Fruit fly (Drosophila melanogaster): ENCODE measurements around the gene dpr8.
A peak's percentile ranks its signal among the peaks of the same experiment; 100 is the strongest.

Gene dpr8

DNA sequence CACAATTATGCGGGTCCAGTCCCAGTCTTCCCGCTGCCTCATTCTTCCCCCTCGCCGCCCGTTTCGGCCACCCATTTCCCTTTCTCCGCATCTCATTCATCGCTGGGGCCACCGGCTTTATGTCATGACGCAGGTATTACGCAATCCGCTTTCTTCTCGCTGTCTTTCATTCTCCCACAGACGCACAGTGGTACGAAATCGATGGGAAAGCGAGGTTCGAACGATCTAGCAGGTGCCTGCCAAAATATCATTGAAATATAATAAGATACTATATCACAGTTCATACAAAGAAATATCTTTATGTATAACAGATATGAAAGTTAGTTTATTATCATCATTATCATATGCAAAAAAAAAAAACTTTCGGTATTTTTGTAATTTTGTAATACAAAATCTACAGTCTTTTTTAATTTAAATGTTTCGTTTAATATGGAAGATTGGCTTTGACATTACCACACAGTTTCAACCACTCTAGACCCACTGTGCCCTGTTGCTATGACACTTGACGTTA is 161.6 kb downstream of the dpr8 start:
- TF ChIP-seq Ets65A (GFP tag) = peak; percentile 92
- peak; percentile 29 for TF ChIP-seq pros (GFP tag; optimal IDR thresholded peaks at IDR 0.05)
- peak; percentile 21 for TF ChIP-seq CG9817 (tag; optimal IDR thresholded peaks at IDR 0.05)
- TF ChIP-seq Gsc (GFP tag; IDR thresholded peaks at IDR 0.05) = no peak
- no peak for TF ChIP-seq CG30020 (tag; optimal IDR thresholded peaks at IDR 0.05)
- TF ChIP-seq gcm (GFP tag; optimal IDR thresholded peaks at IDR 0.05) = peak; percentile 65
- TF ChIP-seq CG11696 (GFP tag; IDR thresholded peaks at IDR 0.05) = 0 out of 2 replicates have a peak, but pooled peaks have one; percentile 33
- TF ChIP-seq tap (tag; optimal IDR thresholded peaks at IDR 0.05) = peak; percentile 39
- peak; percentile 82 for TF ChIP-seq CG11504 (tag; optimal IDR thresholded peaks at IDR 0.05)
- TF ChIP-seq CG17361 (GFP tag; IDR thresholded peaks at IDR 0.05) = peak; percentile 83
- peak; percentile 66 for TF ChIP-seq wor (GFP tag; IDR thresholded peaks at IDR 0.05)
- TF ChIP-seq ase (GFP tag; IDR thresholded peaks at IDR 0.05) = no peak
- no peak for TF ChIP-seq CG1647 (GFP tag; optimal IDR thresholded peaks at IDR 0.05)
- peak; percentile 38 for TF ChIP-seq BtbVII (GFP tag; optimal IDR thresholded peaks at IDR 0.05)
- peak; percentile 49; the same call in 1 of the 3 replicates for TF ChIP-seq CG11695 (GFP tag; IDR thresholded peaks at IDR 0.05)
- peak; percentile 36 for TF ChIP-seq Fer1 (GFP tag; optimal IDR thresholded peaks at IDR 0.05)
- peak; percentile 7 for TF ChIP-seq Fer3 (tag; optimal IDR thresholded peaks at IDR 0.05)
- TF ChIP-seq CHES-1-like (GFP tag; optimal IDR thresholded peaks at IDR 0.05) = no peak
- TF ChIP-seq Side (GFP tag; optimal IDR thresholded peaks at IDR 0.05) = peak; percentile 55
- TF ChIP-seq run (tag; optimal IDR thresholded peaks at IDR 0.05) = peak; percentile 38
- peak; percentile 19 for TF ChIP-seq sd (tag; optimal IDR thresholded peaks at IDR 0.05)
- TF ChIP-seq CrebB (tag; optimal IDR thresholded peaks at IDR 0.05) = no peak
- no peak for TF ChIP-seq CG12744 (GFP tag; optimal IDR thresholded peaks at IDR 0.05)
- peak in 1 of 2 experiments; percentile 73 for TF ChIP-seq Eip74EF (GFP tag; optimal IDR thresholded peaks at IDR 0.05)
- peak; percentile 34 for TF ChIP-seq cato (GFP tag; optimal IDR thresholded peaks at IDR 0.05; ENCODE audit: borderline replicate concordance)
- no peak for TF ChIP-seq dm (GFP tag; optimal IDR thresholded peaks at IDR 0.05)
- TF ChIP-seq CG1603 (tag; optimal IDR thresholded peaks at IDR 0.05) = no peak
- TF ChIP-seq CG6689 (GFP tag; IDR thresholded peaks at IDR 0.05) = peak; percentile 66
- TF ChIP-seq PHDP (tag; optimal IDR thresholded peaks at IDR 0.05) = peak; percentile 70
- TF ChIP-seq CG11093 (GFP tag; IDR thresholded peaks at IDR 0.05) = peak; percentile 39; the same call in 1 of the 3 replicates
- peak; percentile 61 for TF ChIP-seq odd (GFP tag; optimal IDR thresholded peaks at IDR 0.05)
- peak; percentile 32 for TF ChIP-seq pnt (GFP tag; optimal IDR thresholded peaks at IDR 0.05)
- TF ChIP-seq TFAM (GFP tag; optimal IDR thresholded peaks at IDR 0.05) = peak; percentile 12
- peak; percentile 8 for TF ChIP-seq trh (GFP tag; optimal IDR thresholded peaks at IDR 0.05)
- peak; percentile 54 for TF ChIP-seq CG12659 (GFP tag; optimal IDR thresholded peaks at IDR 0.05)
- TF ChIP-seq CG17186 (GFP tag; optimal IDR thresholded peaks at IDR 0.05) = peak; percentile 14
- no peak for TF ChIP-seq prd (optimal IDR thresholded peaks at IDR 0.05)
- peak; percentile 66; the same call in 2 of the 3 replicates for TF ChIP-seq prd (GFP tag; IDR thresholded peaks at IDR 0.05)
- TF ChIP-seq lola (GFP tag; optimal IDR thresholded peaks at IDR 0.05) = peak in 1 of 3 experiments; percentile 71
- no peak for TF ChIP-seq CG8478 (optimal IDR thresholded peaks at IDR 0.05)
- peak; percentile 36; the same call in 1 of the 2 replicates for TF ChIP-seq slbo (GFP tag; IDR thresholded peaks at IDR 0.05)
- TF ChIP-seq ci (GFP tag; IDR thresholded peaks at IDR 0.05) = peak; percentile 70
- TF ChIP-seq CG1602 (GFP tag; optimal IDR thresholded peaks at IDR 0.05) = peak; percentile 39
- peak; percentile 51 for TF ChIP-seq esg (GFP tag; conservative IDR thresholded peaks at IDR 0.05)
- TF ChIP-seq E2f2 (GFP tag; IDR thresholded peaks at IDR 0.05) = peak; percentile 40; the same call in 1 of the 2 replicates
- TF ChIP-seq CG5180 (GFP tag; optimal IDR thresholded peaks at IDR 0.05) = peak; percentile 48
- TF ChIP-seq NC2α (GFP tag; optimal IDR thresholded peaks at IDR 0.05) = no peak
- no peak for TF ChIP-seq HLH4C (GFP tag; IDR thresholded peaks at IDR 0.05; ENCODE audit: partially characterized antibody)
- peak; percentile 80 for TF ChIP-seq phol (tag; optimal IDR thresholded peaks at IDR 0.05)
- peak; percentile 47 for TF ChIP-seq CG12769 (tag; optimal IDR thresholded peaks at IDR 0.05)

Measured in whole organism, embryonic.